Worm (Caenorhabditis elegans) whole organism, L1 larva: ENCODE measurements around the gene H12I13.1.
A peak's percentile ranks its signal among the peaks of the same experiment; 100 is the strongest.

Experiments
- aly-2 ChIP-seq: fragments of 150-350 bp; optimal IDR thresholded peaks from 2 replicates; lab custom pipeline; 2014; ENCODE audit warnings: missing biosample characterization, missing genetic modification characterization
- ama-1 ChIP-seq: fragments of 150-350 bp; optimal IDR thresholded peaks from 2 replicates; lab custom pipeline; 2014
- ceh-63 ChIP-seq: fragments of 200-800 bp; sonication (Bioruptor generic); optimal IDR thresholded peaks from 2 replicates; lab custom pipeline; 2018; ENCODE audit warnings: mild to moderate bottlenecking, missing genetic modification characterization, missing compliant biosample characterization
- ceh-82 ChIP-seq, 3 experiments: fragments of 150-350 bp in 1 of 3; sonication (generic microtip) in 2 of 3; optimal IDR thresholded peaks; 2 replicates each; lab custom pipeline; 2014 to 2017; ENCODE audit warnings: missing biosample characterization in 3 of 3, missing genetic modification characterization in 3 of 3
- dpl-1 ChIP-seq, 3 experiments: fragments of 150-350 bp in 2 of 3; sonication (generic microtip) in 1 of 3; optimal IDR thresholded peaks; 2 replicates each; lab custom pipeline; 2014 to 2017; ENCODE audit warnings: missing biosample characterization in 3 of 3, missing genetic modification characterization in 3 of 3, missing genetic modification reagents in 3 of 3
- dsc-1 ChIP-seq: sonication (generic microtip); optimal IDR thresholded peaks from 2 replicates; lab custom pipeline; 2016; ENCODE audit warnings: mild to moderate bottlenecking, missing genetic modification characterization, missing compliant biosample characterization
- egl-27 ChIP-seq, 2 experiments: fragments of 150-350 bp in 1 of 2; sonication (generic microtip); optimal IDR thresholded peaks; 3 replicates each; lab custom pipeline; 2017 to 2018; ENCODE audit warnings: missing biosample characterization in 2 of 2, missing genetic modification characterization in 2 of 2, missing genetic modification reagents in 2 of 2
- elt-2 ChIP-seq: sonication (generic microtip); optimal IDR thresholded peaks from 2 replicates; lab custom pipeline; 2016; ENCODE audit warnings: missing genetic modification characterization, mild to moderate bottlenecking, inconsistent platforms, missing compliant biosample characterization, missing genetic modification reagents
- ets-5 ChIP-seq: fragments of 200-800 bp; sonication (Bioruptor generic); IDR thresholded peaks from 2 replicates; pipeline ENCODE4 v1.3.6; 2022; ENCODE audit warnings: missing genetic modification characterization, missing compliant biosample characterization
- fkh-10 ChIP-seq: sonication (generic microtip); optimal IDR thresholded peaks from 2 replicates; lab custom pipeline; 2017; ENCODE audit warnings: missing biosample characterization, missing genetic modification reagents, missing genetic modification characterization
- fkh-8 ChIP-seq: sonication (generic microtip); optimal IDR thresholded peaks from 2 replicates; lab custom pipeline; 2016; ENCODE audit warnings: mild to moderate bottlenecking, missing genetic modification characterization, missing compliant biosample characterization
- hpl-2 ChIP-seq: fragments of 150-350 bp; optimal IDR thresholded peaks from 2 replicates; lab custom pipeline; 2014; ENCODE audit warnings: missing biosample characterization, missing genetic modification reagents, missing genetic modification characterization
- isw-1 ChIP-seq: fragments of 200-800 bp; sonication (Bioruptor generic); IDR thresholded peaks from 2 replicates; pipeline ENCODE4 v1.3.6; 2022; ENCODE audit warnings: missing genetic modification characterization, missing compliant biosample characterization
- jun-1 ChIP-seq: fragments of 150-350 bp; optimal IDR thresholded peaks from 2 replicates; lab custom pipeline; 2014; ENCODE audit warnings: missing biosample characterization, missing genetic modification reagents, missing genetic modification characterization
- lin-13 ChIP-seq: fragments of 150-350 bp; optimal IDR thresholded peaks from 2 replicates; lab custom pipeline; 2014; ENCODE audit warnings: missing biosample characterization, missing genetic modification reagents, missing genetic modification characterization
- lin-14 ChIP-seq: fragments of 200-800 bp; sonication (Bioruptor generic); optimal IDR thresholded peaks from 2 replicates; lab custom pipeline; 2018; ENCODE audit warnings: mild to moderate bottlenecking, missing genetic modification characterization, moderate library complexity, missing compliant biosample characterization
- lir-3 ChIP-seq: sonication (generic microtip); optimal IDR thresholded peaks from 2 replicates; lab custom pipeline; 2016; ENCODE audit warnings: mild to moderate bottlenecking, missing genetic modification characterization, moderate library complexity, missing compliant biosample characterization; ENCODE audit not compliant: poor library complexity
- lsy-2 ChIP-seq, 2 experiments: fragments of 150-350 bp; optimal IDR thresholded peaks; 2 replicates each; lab custom pipeline; 2014; ENCODE audit warnings: missing biosample characterization in 2 of 2, missing genetic modification characterization in 2 of 2
- mef-2 ChIP-seq: fragments of 150-350 bp; optimal IDR thresholded peaks from 2 replicates; lab custom pipeline; 2014; ENCODE audit warnings: missing biosample characterization, missing genetic modification characterization
- mep-1 ChIP-seq: fragments of 150-350 bp; optimal IDR thresholded peaks from 2 replicates; lab custom pipeline; 2014; ENCODE audit warnings: missing biosample characterization, missing genetic modification characterization
- nhr-19 ChIP-seq: fragments of 200-800 bp; sonication (Bioruptor generic); conservative IDR thresholded peaks from 2 replicates; pipeline ENCODE4 v1.3.6; 2022; ENCODE audit warnings: missing genetic modification characterization, missing compliant biosample characterization
- nhr-20 ChIP-seq: sonication (generic microtip); optimal IDR thresholded peaks from 2 replicates; lab custom pipeline; 2016; ENCODE audit warnings: mild to moderate bottlenecking, missing genetic modification characterization, missing compliant biosample characterization
- nhr-237 ChIP-seq: fragments of 150-350 bp; optimal IDR thresholded peaks from 2 replicates; lab custom pipeline; 2014; ENCODE audit warnings: missing biosample characterization, missing genetic modification characterization
- nhr-71 ChIP-seq: sonication (generic microtip); optimal IDR thresholded peaks from 2 replicates; lab custom pipeline; 2016; ENCODE audit warnings: mild to moderate bottlenecking, missing genetic modification characterization, moderate library complexity, missing compliant biosample characterization
- nhr-76 ChIP-seq: sonication (generic microtip); optimal IDR thresholded peaks from 2 replicates; lab custom pipeline; 2017; ENCODE audit warnings: missing biosample characterization, missing genetic modification characterization
- nhr-85 ChIP-seq: sonication (generic microtip); peaks from one replicate; lab custom pipeline; 2016; ENCODE audit warnings: missing genetic modification characterization, inconsistent platforms, missing compliant biosample characterization
- pag-3 ChIP-seq: sonication (generic microtip); optimal IDR thresholded peaks from 2 replicates; lab custom pipeline; 2017; ENCODE audit warnings: missing genetic modification characterization, mild to moderate bottlenecking, missing compliant biosample characterization, antibody characterized with exemption, borderline replicate concordance; ENCODE audit not compliant: insufficient read depth
- pax-3 ChIP-seq: fragments of 200-800 bp; sonication (Bioruptor generic); optimal IDR thresholded peaks from 2 replicates; lab custom pipeline; 2018; ENCODE audit warnings: mild to moderate bottlenecking, missing genetic modification characterization, moderate library complexity, missing compliant biosample characterization
- rnt-1 ChIP-seq: sonication (generic microtip); optimal IDR thresholded peaks from 2 replicates; lab custom pipeline; 2016; ENCODE audit warnings: mild to moderate bottlenecking, missing genetic modification characterization, moderate library complexity, missing compliant biosample characterization
- skn-1 ChIP-seq: fragments of 150-350 bp; optimal IDR thresholded peaks from 2 replicates; lab custom pipeline; 2014; ENCODE audit warnings: missing biosample characterization, missing genetic modification characterization
- snu-23 ChIP-seq: sonication (generic microtip); optimal IDR thresholded peaks from 2 replicates; lab custom pipeline; 2016; ENCODE audit warnings: missing genetic modification characterization, missing compliant biosample characterization
- sox-4 ChIP-seq: sonication (generic microtip); optimal IDR thresholded peaks from 2 replicates; lab custom pipeline; 2016; ENCODE audit warnings: missing genetic modification characterization, missing compliant biosample characterization
- sptf-1 ChIP-seq: fragments of 150-350 bp; optimal IDR thresholded peaks from 2 replicates; lab custom pipeline; 2014; ENCODE audit warnings: missing biosample characterization, missing genetic modification characterization
- tbx-2 ChIP-seq: sonication (generic microtip); optimal IDR thresholded peaks from 2 replicates; lab custom pipeline; 2016; ENCODE audit warnings: missing genetic modification characterization, missing compliant biosample characterization
- xbp-1 ChIP-seq: sonication (generic microtip); optimal IDR thresholded peaks from 2 replicates; lab custom pipeline; 2016; ENCODE audit warnings: missing genetic modification characterization, missing compliant biosample characterization
- ztf-11 ChIP-seq, 2 experiments: sonication (generic microtip); optimal IDR thresholded peaks; 2 replicates each; lab custom pipeline; 2016 to 2017; ENCODE audit warnings: missing genetic modification characterization in 2 of 2, missing biosample characterization in 1 of 2, missing compliant biosample characterization in 1 of 2

The H12I13.1 gene

DNA sequence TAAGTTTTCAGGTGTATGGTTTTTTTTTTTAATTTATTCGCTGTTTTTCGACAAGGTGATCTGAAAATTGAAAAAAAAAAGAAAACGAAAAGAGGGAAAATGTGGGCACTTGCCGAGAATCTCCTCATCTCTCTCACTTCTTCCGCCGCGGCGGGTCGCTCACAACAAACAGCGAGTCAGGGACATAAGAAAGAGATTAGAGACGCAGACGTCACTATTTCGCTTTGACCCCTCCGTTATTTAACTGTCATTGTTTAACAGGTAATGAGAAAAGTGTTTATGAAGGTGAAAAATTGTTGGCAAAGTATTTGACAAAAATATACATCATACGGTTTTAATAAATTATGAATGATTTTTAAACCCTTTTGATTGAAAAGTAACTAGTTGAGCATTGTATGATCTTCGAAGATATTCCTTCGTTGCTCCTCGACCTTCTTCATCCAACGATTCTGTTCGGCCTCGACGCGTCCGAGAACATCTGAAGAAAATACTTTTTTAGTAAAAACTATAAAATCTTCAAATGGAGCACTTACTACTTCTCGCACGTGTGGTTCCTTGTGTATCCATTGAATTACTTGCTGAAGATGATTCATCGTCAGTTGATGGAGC lies 20.8 kb downstream of the H12I13.1 start (continued):
- TF ChIP-seq rnt-1 (tag; lab: Kevin White, UChicago), result peak; percentile 27
- TF ChIP-seq lsy-2 (tag; optimal IDR thresholded peaks at IDR 0.05; lab: Kevin White, UChicago), result peak in 1 of 2 experiments; percentile 45
- peak; percentile 52 for TF ChIP-seq mep-1 (tag; lab: Kevin White, UChicago)
- TF ChIP-seq lin-14, result peak; percentile 67
- TF ChIP-seq pag-3 (tag; lab: Kevin White, UChicago), result no peak
- peak; percentile 40 for TF ChIP-seq nhr-71
- no peak for TF ChIP-seq hpl-2 (GFP tag; lab: Kevin White, UChicago)
- peak in 1 of 3 experiments; percentile 28 for TF ChIP-seq dpl-1 (GFP tag; optimal IDR thresholded peaks at IDR 0.05; lab: Kevin White, UChicago)
- TF ChIP-seq, all 84 proteins: peak for 15

DNA sequence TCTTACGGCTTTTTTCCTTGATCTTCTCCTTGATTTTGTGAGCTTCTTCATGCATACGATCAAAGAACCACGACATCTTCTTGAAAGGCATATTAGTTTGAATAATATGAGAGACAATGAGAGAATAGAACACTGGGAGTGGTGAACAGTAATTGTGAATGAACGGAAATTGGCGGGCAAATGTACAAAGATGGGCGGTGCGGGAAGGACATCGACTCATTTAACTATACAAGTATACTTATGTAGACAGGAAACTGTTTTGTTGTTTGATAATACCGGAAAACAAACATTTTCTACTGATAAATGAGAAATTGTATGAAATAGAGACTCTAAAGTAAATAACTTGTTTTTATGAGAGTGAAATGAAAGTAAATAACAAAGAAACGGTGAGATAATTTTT lies 21.9 kb downstream of the H12I13.1 start, which contains the start of gene R12C12.5:
TSS of gene R12C12.5 (minus strand) at position 101 of the 400 bp plus-strand sequence.
- TF ChIP-seq snu-23 (GFP tag; lab: Kevin White, UChicago), result no peak
- no peak for TF ChIP-seq elt-2
- no peak for TF ChIP-seq ztf-11 (tag; optimal IDR thresholded peaks at IDR 0.05; lab: Kevin White, UChicago)

DNA sequence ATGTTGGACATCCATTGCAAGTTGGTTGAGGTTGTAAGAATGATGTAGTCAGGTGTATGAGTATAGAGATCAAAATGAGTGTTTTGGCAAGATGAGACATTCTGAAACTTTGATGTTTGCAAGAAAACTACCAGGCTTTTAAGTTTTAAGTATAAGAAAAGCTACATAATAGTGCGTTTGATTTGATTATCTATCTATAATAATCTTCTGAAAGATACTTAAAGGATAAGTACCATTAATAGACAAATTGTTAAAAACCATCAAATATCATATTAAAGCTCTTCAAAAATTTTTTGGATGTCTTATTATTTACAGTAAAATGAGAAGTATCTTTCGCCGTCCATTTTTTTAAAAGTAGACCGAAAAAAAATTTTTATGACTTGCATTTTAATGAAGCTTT lies 23.8 kb downstream of the H12I13.1 start, which contains the start of gene R12C12.10:
TSS of gene R12C12.10 (minus strand) at position 101 of the 400 bp plus-strand sequence.
- TF ChIP-seq nhr-76 (tag; lab: Kevin White, UChicago), result no peak
- TF ChIP-seq egl-27 (tag; optimal IDR thresholded peaks at IDR 0.05; lab: Kevin White, UChicago), result no peak
- TF ChIP-seq mep-1 (tag; lab: Kevin White, UChicago), result no peak
- TF ChIP-seq sox-4, result no peak
- no peak for TF ChIP-seq dsc-1 (tag; lab: Kevin White, UChicago)
- no peak for TF ChIP-seq dpl-1 (GFP tag; optimal IDR thresholded peaks at IDR 0.05; lab: Kevin White, UChicago)
- no peak for TF ChIP-seq lin-13 (GFP tag; lab: Kevin White, UChicago)
- TF ChIP-seq skn-1 (tag; lab: Kevin White, UChicago), result no peak
- no peak for TF ChIP-seq nhr-85 (tag; lab: Kevin White, UChicago)
- TF ChIP-seq isw-1, result no peak
- no peak for TF ChIP-seq ets-5
- TF ChIP-seq sptf-1 (tag; lab: Kevin White, UChicago), result no peak
- TF ChIP-seq aly-2 (tag; lab: Kevin White, UChicago), result no peak
- no peak for TF ChIP-seq jun-1
- no peak for TF ChIP-seq lsy-2 (tag; optimal IDR thresholded peaks at IDR 0.05; lab: Kevin White, UChicago)

DNA sequence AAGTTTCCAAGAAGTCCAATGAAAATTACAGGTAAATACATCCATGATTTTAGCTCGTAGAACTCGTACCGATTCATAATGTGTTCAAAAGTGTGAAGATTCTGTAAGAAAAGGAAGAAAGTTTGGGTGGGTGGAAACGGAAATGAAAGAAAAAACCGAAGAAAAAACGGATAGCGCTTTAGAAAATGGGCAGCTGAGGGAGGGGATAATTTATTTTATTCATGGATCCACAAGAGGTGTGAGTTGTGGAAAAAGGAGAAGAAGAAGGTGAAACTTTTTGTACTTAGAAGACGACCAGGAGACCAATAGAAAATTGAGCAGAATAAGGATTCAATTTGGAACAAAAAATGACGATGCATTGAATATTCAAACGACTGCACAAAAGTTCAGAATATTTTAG lies 35.9 kb downstream of the H12I13.1 start, which contains the start of gene frpr-16:
TSS of gene frpr-16 (minus strand) at position 101 of the 400 bp plus-strand sequence.
- TF ChIP-seq pax-3 (tag; lab: Kevin White, UChicago) (no peak), rnt-1 (tag; lab: Kevin White, UChicago) (no peak), nhr-237 (no peak), xbp-1 (no peak), lin-14 (no peak), nhr-76 (tag; lab: Kevin White, UChicago) (no peak), fkh-10 (GFP tag; lab: Kevin White, UChicago) (no peak), nhr-20 (tag; lab: Kevin White, UChicago) (no peak), ceh-82 (tag; optimal IDR thresholded peaks at IDR 0.05; lab: Kevin White, UChicago) (no peak), mef-2 (tag; lab: Kevin White, UChicago) (no peak), ceh-63 (GFP tag; lab: Kevin White, UChicago) (no peak), fkh-8 (tag; lab: Kevin White, UChicago) (no peak), tbx-2 (no peak), ztf-11 (tag; optimal IDR thresholded peaks at IDR 0.05; lab: Kevin White, UChicago) (no peak), egl-27 (tag; optimal IDR thresholded peaks at IDR 0.05; lab: Kevin White, UChicago) (no peak), nhr-19 (GFP tag; lab: Robert Waterston, UW) (no peak), lir-3 (tag; lab: Kevin White, UChicago) (no peak), ama-1 (no peak)
- TF ChIP-seq, all 84 proteins: peak for 0
